Worm (Caenorhabditis elegans) whole organism, L1 larva: ENCODE measurements around the gene gst-38.

Experiments used
- Y116A8C.19 ChIP-seq: sonication (generic microtip); optimal IDR thresholded peaks from 2 replicates; lab custom pipeline; 2016; ENCODE audit warnings: missing compliant biosample characterization, missing genetic modification characterization, borderline replicate concordance
- lin-15B ChIP-seq: fragments of 150-350 bp; sonication (generic microtip); optimal IDR thresholded peaks from 3 replicates; lab custom pipeline; 2014; ENCODE audit warnings: missing biosample characterization, missing genetic modification characterization
- pqm-1 ChIP-seq: sonication (generic microtip); optimal IDR thresholded peaks from 3 replicates; lab custom pipeline; 2017; ENCODE audit warnings: missing biosample characterization, missing genetic modification characterization
- zip-4 ChIP-seq: fragments of 200-800 bp; sonication (Bioruptor generic); optimal IDR thresholded peaks from 2 replicates; lab custom pipeline; 2018; ENCODE audit warnings: mild to moderate bottlenecking, missing genetic modification characterization, moderate library complexity, missing compliant biosample characterization
- ztf-4 ChIP-seq: fragments of 150-350 bp; optimal IDR thresholded peaks from 2 replicates; lab custom pipeline; 2014; ENCODE audit warnings: missing biosample characterization, missing genetic modification characterization

DNA sequence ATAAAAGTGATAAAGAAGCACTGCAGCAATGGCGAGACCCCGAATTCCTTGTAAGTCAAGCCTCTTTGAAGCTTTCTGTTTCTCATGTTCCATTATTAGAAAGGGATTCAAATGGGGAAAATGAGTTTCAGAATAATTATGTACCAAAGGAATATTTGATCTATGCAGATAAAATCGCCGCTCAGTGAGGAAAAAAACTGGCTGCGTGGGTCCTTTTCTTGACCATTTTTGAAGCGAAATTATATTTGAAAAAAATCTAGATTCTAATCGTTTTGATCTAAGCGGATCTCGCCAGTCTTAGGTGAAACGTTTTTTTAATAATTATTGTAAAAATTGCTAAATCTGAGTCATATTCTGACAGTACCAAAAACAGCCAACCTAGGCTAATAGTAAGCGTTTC, 31.2 kb downstream of the gst-38 start, which contains the start of gene oac-42:
- TF ChIP-seq pqm-1 (tag; lab: Kevin White, UChicago) (no peak), ztf-4 (tag; lab: Kevin White, UChicago) (no peak), Y116A8C.19 (tag; lab: Kevin White, UChicago) (no peak), zip-4 (no peak), lin-15B (tag; lab: Kevin White, UChicago) (no peak)
